Worm (Caenorhabditis elegans) whole organism, late embryonic: ENCODE measurements around the gene slc-17.9.

Source experiments
- ceh-31 ChIP-seq: sonication (generic microtip); optimal IDR thresholded peaks from 2 replicates; lab custom pipeline; 2016; ENCODE audit warnings: missing genetic modification characterization, missing compliant biosample characterization
- ceh-9 ChIP-seq: sonication (generic microtip); optimal IDR thresholded peaks from 2 replicates; lab custom pipeline; 2016; ENCODE audit warnings: mild to moderate bottlenecking, missing genetic modification characterization, inconsistent platforms, missing compliant biosample characterization
- hlh-30 ChIP-seq: sonication (generic microtip); optimal IDR thresholded peaks from 2 replicates; lab custom pipeline; 2017; ENCODE audit warnings: antibody characterized with exemption, missing genetic modification characterization, missing compliant biosample characterization; ENCODE audit not compliant: insufficient read depth
- madf-2 ChIP-seq: sonication (generic microtip); optimal IDR thresholded peaks from 2 replicates; lab custom pipeline; 2017; ENCODE audit warnings: missing genetic modification characterization, missing compliant biosample characterization
- mec-3 ChIP-seq: sonication (generic microtip); optimal IDR thresholded peaks from 2 replicates; lab custom pipeline; 2016; ENCODE audit warnings: borderline replicate concordance, missing genetic modification characterization, missing compliant biosample characterization
- nhr-11 ChIP-seq: fragments of 150-350 bp; optimal IDR thresholded peaks from 2 replicates; lab custom pipeline; 2014; ENCODE audit warnings: missing biosample characterization, missing genetic modification characterization
- nhr-232 ChIP-seq: sonication (generic microtip); optimal IDR thresholded peaks from 2 replicates; lab custom pipeline; 2016; ENCODE audit warnings: missing genetic modification characterization, missing compliant biosample characterization
- pat-9 ChIP-seq: fragments of 200-800 bp; sonication (Bioruptor generic); optimal IDR thresholded peaks from 2 replicates; lab custom pipeline; 2018; ENCODE audit warnings: mild to moderate bottlenecking, missing genetic modification characterization, moderate library complexity, missing compliant biosample characterization
- sdc-2 ChIP-seq: sonication (generic microtip); optimal IDR thresholded peaks from 2 replicates; lab custom pipeline; 2016; ENCODE audit warnings: missing genotype, missing genetic modification characterization, missing compliant biosample characterization
- tbx-7 ChIP-seq: sonication (generic microtip); optimal IDR thresholded peaks from 2 replicates; lab custom pipeline; 2016; ENCODE audit warnings: missing genotype, missing genetic modification characterization, missing compliant biosample characterization

DNA sequence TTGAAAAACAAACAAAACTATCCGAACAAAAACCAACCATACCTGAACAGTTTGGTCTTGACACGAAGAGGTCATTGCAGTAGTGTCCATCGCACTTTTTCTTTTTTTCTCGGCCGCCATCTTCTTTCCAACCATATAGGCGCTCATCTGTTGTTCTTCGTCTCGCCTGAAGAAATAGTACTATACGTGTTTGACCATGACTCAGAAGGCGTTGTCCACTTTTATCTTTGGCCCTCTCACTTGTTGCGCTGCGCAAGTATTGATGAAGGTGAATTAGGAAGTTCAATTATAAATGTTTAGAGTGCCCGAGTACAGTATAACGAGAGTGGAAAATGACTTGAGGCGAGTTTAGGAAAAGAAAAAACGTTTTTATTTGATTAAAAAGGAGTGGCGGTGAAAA is 21.1 kb upstream of the slc-17.9 start:
- TF ChIP-seq nhr-11 (tag; lab: Kevin White, UChicago) (no peak), tbx-7 (no peak), mec-3 (no peak), ceh-9 (tag; lab: Kevin White, UChicago) (no peak), pat-9 (tag; lab: Kevin White, UChicago) (no peak), ceh-31 (tag; lab: Kevin White, UChicago) (no peak), madf-2 (tag; lab: Kevin White, UChicago) (no peak), sdc-2 (tag; lab: Kevin White, UChicago) (no peak), nhr-232 (no peak), hlh-30 (tag; lab: Kevin White, UChicago) (no peak)
